Fruit fly (Drosophila melanogaster): ENCODE results near the gene CG15362.

DNA sequence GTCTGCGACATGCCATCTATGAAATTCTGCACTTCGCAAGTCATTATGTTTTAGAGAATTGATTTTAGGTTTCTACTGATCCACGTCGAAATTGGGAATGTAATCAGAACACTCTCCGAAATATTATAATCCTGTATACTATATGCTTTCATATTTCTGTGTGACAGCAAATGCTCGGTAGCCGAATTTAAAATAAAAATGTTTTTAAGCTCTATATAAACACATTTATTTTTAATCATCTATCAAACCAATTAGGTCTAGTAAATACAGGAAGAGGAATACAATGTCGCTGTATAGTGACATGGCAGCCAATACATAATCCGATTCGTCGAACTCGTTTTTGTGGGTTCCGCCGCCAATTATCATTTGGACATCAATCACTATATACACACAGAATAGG, 35.4 kb upstream of the CG15362 start, which contains the start of gene CG15357:
- no peak for TF ChIP-seq CG8478 (optimal IDR thresholded peaks at IDR 0.05)
- no peak for TF ChIP-seq CTCF (optimal IDR thresholded peaks at IDR 0.05)
